Worm (Caenorhabditis elegans) whole organism, early embryonic: ENCODE measurements around the gene str-156.

Experiments used
- B0310.2 ChIP-seq: sonication (generic microtip); optimal IDR thresholded peaks from 2 replicates; lab custom pipeline; 2016; ENCODE audit warnings: mild to moderate bottlenecking, missing genetic modification characterization, missing compliant biosample characterization
- F13C5.2 ChIP-seq: sonication (generic microtip); optimal IDR thresholded peaks from 2 replicates; lab custom pipeline; 2017; ENCODE audit warnings: mild to moderate bottlenecking, missing genetic modification characterization, inconsistent platforms, missing compliant biosample characterization
- aly-1 ChIP-seq: sonication (generic microtip); optimal IDR thresholded peaks from 2 replicates; lab custom pipeline; 2016; ENCODE audit warnings: missing genetic modification characterization, missing compliant biosample characterization
- ama-1 ChIP-seq: fragments of 150-350 bp; optimal IDR thresholded peaks from 2 replicates; lab custom pipeline; 2014
- ceh-13 ChIP-seq: fragments of 200-800 bp; sonication (Bioruptor generic); optimal IDR thresholded peaks from 2 replicates; lab custom pipeline; 2018; ENCODE audit warnings: mild to moderate bottlenecking, missing genetic modification characterization, missing compliant biosample characterization
- ceh-36 ChIP-seq: sonication (generic microtip); optimal IDR thresholded peaks from 2 replicates; lab custom pipeline; 2016; ENCODE audit warnings: missing genetic modification characterization, inconsistent platforms, missing compliant biosample characterization
- ets-7 ChIP-seq: sonication (generic microtip); optimal IDR thresholded peaks from 2 replicates; lab custom pipeline; 2016; ENCODE audit warnings: missing genotype, missing genetic modification characterization, missing compliant biosample characterization
- flt-1 ChIP-seq: fragments of 200-800 bp; sonication (Bioruptor generic); IDR thresholded peaks from 2 replicates; pipeline ENCODE4 v1.3.6; 2022; ENCODE audit warnings: missing genetic modification characterization, missing compliant biosample characterization
- hmbx-1 ChIP-seq: sonication (generic microtip); optimal IDR thresholded peaks from 2 replicates; lab custom pipeline; 2016; ENCODE audit warnings: mild to moderate bottlenecking, missing genetic modification characterization, missing compliant biosample characterization
- hmg-4 ChIP-seq: fragments of 200-800 bp; sonication (Bioruptor generic); optimal IDR thresholded peaks from 2 replicates; lab custom pipeline; 2018; ENCODE audit warnings: mild to moderate bottlenecking, missing genetic modification characterization, missing compliant biosample characterization
- hnd-1 ChIP-seq: sonication (generic microtip); optimal IDR thresholded peaks from 2 replicates; lab custom pipeline; 2016; ENCODE audit warnings: missing genetic modification characterization, missing compliant biosample characterization
- pes-1 ChIP-seq: fragments of 200-800 bp; sonication (Bioruptor generic); IDR thresholded peaks from 2 replicates; pipeline ENCODE4 v1.3.6; 2022; ENCODE audit warnings: missing genetic modification reagents, missing genetic modification characterization, missing compliant biosample characterization
- scrt-1 ChIP-seq: fragments of 200-800 bp; sonication (Bioruptor generic); IDR thresholded peaks from 2 replicates; pipeline ENCODE4 v1.3.6; 2022; ENCODE audit warnings: missing genetic modification characterization, missing compliant biosample characterization
- sea-1 ChIP-seq: fragments of 200-800 bp; sonication (Bioruptor generic); conservative IDR thresholded peaks from 2 replicates; pipeline ENCODE4 v1.3.6; 2022; ENCODE audit warnings: missing genetic modification characterization, missing compliant biosample characterization
- tbx-11 ChIP-seq: fragments of 200-800 bp; sonication (Bioruptor generic); IDR thresholded peaks from 2 replicates; pipeline ENCODE4 v1.3.6; 2022; ENCODE audit warnings: missing genetic modification characterization, missing compliant biosample characterization
- tbx-37 ChIP-seq: fragments of 200-800 bp; sonication (Bioruptor generic); conservative IDR thresholded peaks from 2 replicates; pipeline ENCODE4 v1.3.6; 2022; ENCODE audit warnings: missing genetic modification reagents, missing genetic modification characterization, missing compliant biosample characterization
- tra-4 ChIP-seq: sonication (generic microtip); optimal IDR thresholded peaks from 2 replicates; lab custom pipeline; 2017; ENCODE audit warnings: missing genetic modification characterization, missing compliant biosample characterization

The str-156 gene

DNA sequence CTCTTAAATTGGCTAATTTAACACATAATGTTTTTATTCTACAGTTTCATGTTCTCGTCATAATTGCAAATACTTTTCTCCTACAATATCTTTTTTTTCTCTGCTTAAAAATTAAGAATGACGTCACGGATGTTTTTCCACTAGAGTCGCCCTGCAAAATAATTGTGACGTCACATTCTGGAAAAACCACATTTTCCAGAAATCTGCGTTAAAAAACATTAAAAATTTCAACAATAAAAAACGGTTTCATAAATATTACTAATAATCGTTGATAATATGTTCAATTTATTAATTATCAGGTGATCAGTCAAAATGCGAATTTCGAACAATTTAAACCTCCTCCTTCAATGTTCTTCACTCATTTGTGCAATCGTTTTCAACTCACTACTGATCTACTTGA lies 29.2 kb upstream of the str-156 start, which contains the start of gene str-166:
Gene str-166, plus strand, starts transcription at position 301 of the 400 bp plus-strand sequence.
- TF ChIP-seq B0310.2 (tag; lab: Kevin White, UChicago) = no peak
- no peak for TF ChIP-seq hnd-1 (tag; lab: Kevin White, UChicago)
- no peak for TF ChIP-seq F13C5.2 (tag; lab: Kevin White, UChicago)
- no peak for TF ChIP-seq sea-1 (GFP tag; lab: Robert Waterston, UW)
- no peak for TF ChIP-seq scrt-1 (GFP tag; lab: Robert Waterston, UW)
- TF ChIP-seq ets-7 (tag; lab: Kevin White, UChicago) = no peak
- no peak for TF ChIP-seq ceh-13
- TF ChIP-seq ceh-36 (tag; lab: Kevin White, UChicago) = no peak
- no peak for TF ChIP-seq flt-1 (GFP tag; lab: Robert Waterston, UW)
- no peak for TF ChIP-seq tbx-11 (GFP tag; lab: Robert Waterston, UW)
- TF ChIP-seq hmbx-1 = no peak
- TF ChIP-seq hmg-4 (GFP tag; lab: Kevin White, UChicago) = no peak
- no peak for TF ChIP-seq aly-1 (tag; lab: Kevin White, UChicago)
- no peak for TF ChIP-seq pes-1 (GFP tag; lab: Robert Waterston, UW)

DNA sequence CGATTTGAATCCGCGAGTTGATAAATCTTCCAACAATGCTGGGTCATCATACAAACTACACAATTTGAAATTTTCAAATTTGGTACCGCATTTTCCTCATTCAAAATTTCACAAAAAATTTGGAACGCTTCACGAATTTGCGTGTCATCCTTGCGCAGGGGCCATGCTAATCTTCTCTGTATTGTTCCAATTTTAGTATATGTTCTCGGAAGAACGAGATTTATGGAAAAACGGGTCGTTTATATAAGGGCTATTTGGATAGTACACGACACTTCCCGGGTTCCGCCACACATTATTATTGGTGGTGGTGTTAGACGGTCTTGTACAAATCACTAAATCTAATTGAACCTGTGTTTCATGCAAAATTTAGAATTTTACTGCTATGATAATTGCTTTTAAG lies 27.8 kb upstream of the str-156 start:
- 0 out of 2 replicates have a peak, but pooled peaks have one; percentile 59 for TF ChIP-seq pes-1 (GFP tag; lab: Robert Waterston, UW)
- TF ChIP-seq ceh-36 (tag; lab: Kevin White, UChicago) = peak; percentile 1
- TF ChIP-seq sea-1 (GFP tag; lab: Robert Waterston, UW) = 0 out of 2 replicates have a peak, but pooled peaks have one; percentile 49
- TF ChIP-seq aly-1 (tag; lab: Kevin White, UChicago) = no peak

DNA sequence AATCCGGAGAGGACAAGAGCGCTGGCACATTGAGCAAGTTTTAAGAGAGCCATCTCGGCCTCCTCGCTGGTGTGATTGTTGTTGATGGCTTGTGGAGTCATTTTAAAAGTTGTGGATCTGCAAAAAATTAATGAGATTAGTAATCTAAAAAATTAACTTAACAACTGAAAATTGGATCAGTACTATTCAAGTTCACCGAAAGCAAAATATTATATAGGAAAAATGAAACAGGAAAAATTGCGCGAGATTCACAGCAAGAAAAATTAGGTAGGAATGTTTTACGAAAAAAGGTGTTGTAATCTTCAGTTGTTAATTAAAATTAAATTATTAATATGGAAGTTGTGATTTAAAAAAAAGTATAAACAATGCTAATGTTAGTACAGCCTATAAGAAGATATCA lies 25.9 kb upstream of the str-156 start, which contains the start of gene T08B6.1:
Gene T08B6.1, minus strand, starts transcription at position 101 of the 400 bp plus-strand sequence.
- TF ChIP-seq F13C5.2 (tag; lab: Kevin White, UChicago) = no peak
- TF ChIP-seq hmbx-1 = no peak

DNA sequence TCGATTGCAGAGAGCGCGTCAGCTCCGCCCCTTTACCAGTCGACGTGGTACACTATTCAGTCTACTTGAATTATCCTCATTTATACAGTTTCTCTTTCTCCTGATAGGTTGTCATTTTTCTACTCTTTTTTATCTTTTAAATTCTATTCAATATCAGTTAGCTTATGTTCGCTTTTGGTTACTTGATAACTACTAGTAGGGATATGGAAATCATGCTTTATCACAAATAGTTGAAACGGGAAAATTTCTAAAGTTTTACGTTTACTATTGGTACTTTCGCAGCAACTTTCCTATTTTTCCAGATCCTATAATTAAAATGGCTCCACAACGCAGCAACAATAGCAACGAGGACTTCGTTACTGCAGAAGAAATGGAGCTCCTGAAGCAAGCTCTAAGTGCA lies 23.6 kb upstream of the str-156 start, which contains the start of gene sgnh-1:
Gene sgnh-1, plus strand, starts transcription at position 301 of the 400 bp plus-strand sequence.
- TF ChIP-seq F13C5.2 (tag; lab: Kevin White, UChicago) (no peak), ama-1 (no peak), hmg-4 (GFP tag; lab: Kevin White, UChicago) (no peak)

DNA sequence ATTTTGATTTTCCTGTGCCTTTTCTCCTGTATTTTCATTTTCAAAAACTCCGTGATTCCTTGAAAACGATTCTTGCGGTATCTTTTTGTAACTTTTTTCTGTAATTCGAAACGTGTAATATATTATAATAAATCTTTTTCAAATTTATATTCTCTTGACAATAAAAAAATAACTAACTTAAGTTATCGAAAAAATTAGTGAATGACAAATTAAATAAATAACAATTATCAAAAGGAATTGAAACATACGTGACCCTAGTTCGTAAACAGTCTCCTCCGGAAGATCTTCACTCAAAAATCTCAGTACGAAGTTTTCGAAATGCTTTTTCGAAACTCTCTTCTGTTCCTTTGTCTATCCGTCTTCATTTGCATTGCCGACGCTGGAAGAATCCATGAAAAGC lies 22.6 kb upstream of the str-156 start, which contains the start of gene T08B6.9:
Gene T08B6.9, plus strand, starts transcription at position 301 of the 400 bp plus-strand sequence.
- TF ChIP-seq hmbx-1 = no peak
- no peak for TF ChIP-seq sea-1 (GFP tag; lab: Robert Waterston, UW)
- no peak for TF ChIP-seq ets-7 (tag; lab: Kevin White, UChicago)
- no peak for TF ChIP-seq tbx-11 (GFP tag; lab: Robert Waterston, UW)
- TF ChIP-seq tbx-37 (GFP tag; lab: Robert Waterston, UW) = no peak
- no peak for TF ChIP-seq ceh-13
- TF ChIP-seq pes-1 (GFP tag; lab: Robert Waterston, UW) = no peak
- TF ChIP-seq B0310.2 (tag; lab: Kevin White, UChicago) = no peak
- no peak for TF ChIP-seq flt-1 (GFP tag; lab: Robert Waterston, UW)
- TF ChIP-seq tra-4 (tag; lab: Kevin White, UChicago) = no peak
- no peak for TF ChIP-seq F13C5.2 (tag; lab: Kevin White, UChicago)
- no peak for TF ChIP-seq ama-1
- TF ChIP-seq hmg-4 (GFP tag; lab: Kevin White, UChicago) = no peak
- TF ChIP-seq aly-1 (tag; lab: Kevin White, UChicago) = no peak
- TF ChIP-seq scrt-1 (GFP tag; lab: Robert Waterston, UW) = no peak
- no peak for TF ChIP-seq hnd-1 (tag; lab: Kevin White, UChicago)
- TF ChIP-seq ceh-36 (tag; lab: Kevin White, UChicago) = no peak

DNA sequence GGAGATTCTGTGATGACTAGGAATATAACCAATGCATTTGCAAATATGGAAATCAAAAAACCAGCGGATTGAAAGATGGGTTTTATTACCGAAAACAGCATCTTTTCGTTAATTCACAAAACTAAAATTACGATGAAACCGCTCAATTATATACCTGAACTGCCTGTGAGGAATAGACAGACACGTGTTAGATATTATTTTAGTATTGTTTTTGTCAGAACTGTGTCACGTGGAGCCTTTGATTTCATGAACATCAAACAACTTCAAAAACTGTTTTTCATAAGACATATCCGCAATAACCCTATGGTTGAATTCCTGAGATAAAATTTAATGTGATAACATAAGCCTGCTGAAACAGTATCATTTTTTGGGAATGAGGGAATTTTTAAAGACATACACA lies 9.2 kb upstream of the str-156 start, which contains the start of gene str-161:
Gene str-161, minus strand, starts transcription at position 101 of the 400 bp plus-strand sequence.
- TF ChIP-seq F13C5.2 (tag; lab: Kevin White, UChicago) = no peak
- TF ChIP-seq sea-1 (GFP tag; lab: Robert Waterston, UW) = no peak
- no peak for TF ChIP-seq B0310.2 (tag; lab: Kevin White, UChicago)
- TF ChIP-seq ets-7 (tag; lab: Kevin White, UChicago) = no peak
- no peak for TF ChIP-seq hmg-4 (GFP tag; lab: Kevin White, UChicago)
- TF ChIP-seq aly-1 (tag; lab: Kevin White, UChicago) = no peak
- no peak for TF ChIP-seq tbx-11 (GFP tag; lab: Robert Waterston, UW)
- TF ChIP-seq hnd-1 (tag; lab: Kevin White, UChicago) = no peak
- TF ChIP-seq ama-1 = no peak

DNA sequence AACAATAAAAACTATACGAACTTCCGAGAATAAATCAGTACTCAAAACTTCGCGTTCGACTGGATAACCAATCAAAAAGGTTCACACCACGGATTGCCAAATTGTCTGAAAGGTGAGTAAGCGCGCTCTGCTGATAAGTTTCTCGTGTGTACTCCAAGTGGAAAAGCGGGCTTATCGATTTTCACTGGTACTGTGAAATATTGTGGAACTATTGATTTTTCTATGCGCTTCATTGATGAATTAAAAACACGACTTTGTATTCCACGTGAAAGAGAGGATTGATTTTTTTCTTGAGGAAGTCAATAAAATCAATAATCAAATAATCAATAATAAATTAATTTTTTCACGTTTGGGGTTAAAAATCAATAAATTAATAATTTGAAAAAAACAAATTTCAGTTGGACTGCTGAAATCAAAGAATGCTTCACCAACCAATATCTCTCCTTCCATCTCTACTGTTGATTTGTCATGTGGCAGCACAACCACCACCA lies 7.5 kb upstream of the str-156 start, which contains the start of gene T08B6.4:
Gene T08B6.4, plus strand, starts transcription at position 51 of the 491 bp plus-strand sequence.
- TF ChIP-seq F13C5.2 (tag; lab: Kevin White, UChicago) (no peak), flt-1 (GFP tag; lab: Robert Waterston, UW) (no peak), ets-7 (tag; lab: Kevin White, UChicago) (no peak), pes-1 (GFP tag; lab: Robert Waterston, UW) (no peak)

DNA sequence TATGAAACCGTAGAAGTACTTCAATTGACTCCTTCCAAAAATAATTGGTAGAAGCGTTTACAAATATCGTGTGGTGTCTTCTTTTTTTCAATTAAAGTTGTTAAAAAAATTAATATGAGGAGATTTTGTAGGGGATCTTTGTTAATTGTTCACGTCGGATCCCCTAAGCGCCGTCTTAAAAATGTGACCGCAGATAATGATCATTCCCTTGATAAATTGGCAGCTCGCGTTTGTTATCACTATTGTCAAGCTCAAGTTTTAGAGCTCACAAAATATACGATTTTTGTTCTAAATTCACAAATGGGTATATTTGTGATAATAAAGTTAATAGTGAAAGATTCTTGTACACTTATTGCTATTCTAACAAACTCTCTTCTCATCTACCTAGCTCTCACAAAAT lies 4.2 kb upstream of the str-156 start, which contains the start of gene str-159:
Gene str-159, plus strand, starts transcription at position 301 of the 400 bp plus-strand sequence.
- no peak for TF ChIP-seq B0310.2 (tag; lab: Kevin White, UChicago)
- TF ChIP-seq scrt-1 (GFP tag; lab: Robert Waterston, UW) = no peak
- TF ChIP-seq sea-1 (GFP tag; lab: Robert Waterston, UW) = no peak
- no peak for TF ChIP-seq pes-1 (GFP tag; lab: Robert Waterston, UW)
- TF ChIP-seq ceh-13 = no peak
- TF ChIP-seq flt-1 (GFP tag; lab: Robert Waterston, UW) = no peak
- TF ChIP-seq tbx-37 (GFP tag; lab: Robert Waterston, UW) = no peak
- no peak for TF ChIP-seq hmg-4 (GFP tag; lab: Kevin White, UChicago)
- TF ChIP-seq hmbx-1 = no peak
- TF ChIP-seq tbx-11 (GFP tag; lab: Robert Waterston, UW) = no peak
- TF ChIP-seq hnd-1 (tag; lab: Kevin White, UChicago) = no peak
- TF ChIP-seq ets-7 (tag; lab: Kevin White, UChicago) = no peak
- no peak for TF ChIP-seq tra-4 (tag; lab: Kevin White, UChicago)
- TF ChIP-seq ceh-36 (tag; lab: Kevin White, UChicago) = no peak
- TF ChIP-seq F13C5.2 (tag; lab: Kevin White, UChicago) = no peak
- TF ChIP-seq ama-1 = no peak
- no peak for TF ChIP-seq aly-1 (tag; lab: Kevin White, UChicago)
